Fruit fly (Drosophila melanogaster): ENCODE measurements around the gene ebo.

Gene ebo

dm6 chrX:456959-457358 is 19.4 kb downstream of the ebo start:
- TF ChIP-seq N (GFP tag; optimal IDR thresholded peaks at IDR 0.05) (no peak), lola (GFP tag; optimal IDR thresholded peaks at IDR 0.05) (no peak), h (GFP tag; optimal IDR thresholded peaks at IDR 0.05) (no peak), CG32264 (GFP tag; optimal IDR thresholded peaks at IDR 0.05) (no peak), Mio (GFP tag; optimal IDR thresholded peaks at IDR 0.05) (no peak), woc (GFP tag; optimal IDR thresholded peaks at IDR 0.05) (no peak)

- TF ChIP-seq brk (GFP tag; optimal IDR thresholded peaks at IDR 0.05) = no peak
- no peak for TF ChIP-seq GATAd (GFP tag; optimal IDR thresholded peaks at IDR 0.05)
- no peak for TF ChIP-seq jim (GFP tag; optimal IDR thresholded peaks at IDR 0.05)
- TF ChIP-seq lola (GFP tag; optimal IDR thresholded peaks at IDR 0.05) = no peak
- no peak for TF ChIP-seq h (GFP tag; optimal IDR thresholded peaks at IDR 0.05)
- no peak for TF ChIP-seq dsf (GFP tag; optimal IDR thresholded peaks at IDR 0.05; ENCODE audit: borderline replicate concordance)
- no peak for TF ChIP-seq dl (GFP tag; optimal IDR thresholded peaks at IDR 0.05; ENCODE audit: insufficient read depth in 1 of 2, partially characterized antibody in 2 of 2)
- no peak for TF ChIP-seq dmrt93B (GFP tag; optimal IDR thresholded peaks at IDR 0.05)
- TF ChIP-seq Vsx2 (GFP tag; optimal IDR thresholded peaks at IDR 0.05; ENCODE audit: partially characterized antibody) = no peak
- TF ChIP-seq sv (GFP tag; optimal IDR thresholded peaks at IDR 0.05) = no peak
- TF ChIP-seq rgr (GFP tag; optimal IDR thresholded peaks at IDR 0.05) = no peak
- no peak for TF ChIP-seq Myc (optimal IDR thresholded peaks at IDR 0.05)
- TF ChIP-seq Hnf4 (GFP tag; optimal IDR thresholded peaks at IDR 0.05) = no peak
- TF ChIP-seq woc (GFP tag; optimal IDR thresholded peaks at IDR 0.05) = no peak
- TF ChIP-seq sage (GFP tag; optimal IDR thresholded peaks at IDR 0.05) = no peak
- TF ChIP-seq Abd-B (GFP tag; optimal IDR thresholded peaks at IDR 0.05) = no peak
These were observed 23.7 kb downstream of the ebo start for dm6 chrX:452716-453115.

dm6 chrX:448978-449377 is 27.4 kb downstream of the ebo start:
- no peak for TF ChIP-seq Mio (GFP tag; optimal IDR thresholded peaks at IDR 0.05)
- TF ChIP-seq psq (GFP tag; optimal IDR thresholded peaks at IDR 0.05) = no peak
- TF ChIP-seq tai (GFP tag; optimal IDR thresholded peaks at IDR 0.05) = no peak
- no peak for TF ChIP-seq Vsx2 (GFP tag; optimal IDR thresholded peaks at IDR 0.05; ENCODE audit: partially characterized antibody)
- no peak for TF ChIP-seq lola (GFP tag; optimal IDR thresholded peaks at IDR 0.05)
- TF ChIP-seq ey (GFP tag; optimal IDR thresholded peaks at IDR 0.05) = no peak
- TF ChIP-seq foxo (GFP tag; optimal IDR thresholded peaks at IDR 0.05) = no peak
- no peak for TF ChIP-seq dl (GFP tag; optimal IDR thresholded peaks at IDR 0.05; ENCODE audit: insufficient read depth in 1 of 2, partially characterized antibody in 2 of 2)
- no peak for TF ChIP-seq sage (GFP tag; optimal IDR thresholded peaks at IDR 0.05)

DNA sequence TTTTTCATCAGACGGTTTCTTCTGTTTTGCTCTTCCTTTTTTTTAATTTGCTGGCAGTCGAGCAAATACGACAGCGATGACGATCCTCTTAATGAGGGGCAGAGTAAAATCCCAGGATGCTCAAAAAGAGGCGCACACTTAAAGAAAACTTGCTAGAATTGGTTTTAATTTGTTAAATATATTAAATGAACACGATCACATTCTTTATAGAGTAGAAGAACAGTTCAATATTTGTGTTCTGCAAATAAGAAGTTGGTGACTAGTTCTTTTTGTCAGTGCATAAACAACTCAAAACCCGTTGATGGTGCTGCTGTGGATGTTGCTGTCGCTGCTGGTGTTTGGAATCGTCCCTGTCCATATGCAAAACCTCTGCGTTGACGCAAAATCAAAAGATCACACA is 28.1 kb downstream of the ebo start:
- TF ChIP-seq sage (GFP tag; optimal IDR thresholded peaks at IDR 0.05) = peak; percentile 68
- no peak for TF ChIP-seq Mio (GFP tag; optimal IDR thresholded peaks at IDR 0.05)
- TF ChIP-seq Abd-B (GFP tag; optimal IDR thresholded peaks at IDR 0.05) = no peak
- TF ChIP-seq Rel (GFP tag; optimal IDR thresholded peaks at IDR 0.05) = peak; percentile 38
- TF ChIP-seq Rel (tag; optimal IDR thresholded peaks at IDR 0.05) = peak; percentile 5
- TF ChIP-seq Hnf4 (GFP tag; optimal IDR thresholded peaks at IDR 0.05) = peak; percentile 79
- no peak for TF ChIP-seq pan (optimal IDR thresholded peaks at IDR 0.05)
- peak; percentile 80 for TF ChIP-seq fru (GFP tag; optimal IDR thresholded peaks at IDR 0.05)
- TF ChIP-seq GATAd (GFP tag; optimal IDR thresholded peaks at IDR 0.05) = no peak
- peak; percentile 34 for TF ChIP-seq CG32264 (GFP tag; optimal IDR thresholded peaks at IDR 0.05)
- TF ChIP-seq ey (GFP tag; optimal IDR thresholded peaks at IDR 0.05) = peak; percentile 81
- TF ChIP-seq Hr83 (GFP tag; optimal IDR thresholded peaks at IDR 0.05; ENCODE audit: poor library complexity, severe bottlenecking) = no peak
- no peak for TF ChIP-seq Vsx2 (GFP tag; optimal IDR thresholded peaks at IDR 0.05; ENCODE audit: partially characterized antibody)
- TF ChIP-seq CG9705 (GFP tag; optimal IDR thresholded peaks at IDR 0.05) = peak; percentile 23
- no peak for TF ChIP-seq Hr78 (GFP tag; optimal IDR thresholded peaks at IDR 0.05)
- peak; percentile 71 for TF ChIP-seq psq (GFP tag; optimal IDR thresholded peaks at IDR 0.05)
- TF ChIP-seq tai (GFP tag; optimal IDR thresholded peaks at IDR 0.05) = peak; percentile 69
- TF ChIP-seq N (GFP tag; optimal IDR thresholded peaks at IDR 0.05) = no peak
- TF ChIP-seq Sp1 (GFP tag; optimal IDR thresholded peaks at IDR 0.05) = peak; percentile 79
- TF ChIP-seq h (GFP tag; optimal IDR thresholded peaks at IDR 0.05) = peak; percentile 88
- peak; percentile 79 for TF ChIP-seq OdsH (GFP tag; optimal IDR thresholded peaks at IDR 0.05)
- peak; percentile 20 for TF ChIP-seq dsf (GFP tag; optimal IDR thresholded peaks at IDR 0.05; ENCODE audit: borderline replicate concordance)
- peak; percentile 66 for TF ChIP-seq woc (GFP tag; optimal IDR thresholded peaks at IDR 0.05)
- TF ChIP-seq Jra (GFP tag; optimal IDR thresholded peaks at IDR 0.05) = peak; percentile 11
- peak; percentile 77 for TF ChIP-seq br (GFP tag; optimal IDR thresholded peaks at IDR 0.05)
- no peak for TF ChIP-seq dl (GFP tag; optimal IDR thresholded peaks at IDR 0.05; ENCODE audit: insufficient read depth in 1 of 2, partially characterized antibody in 2 of 2)
- TF ChIP-seq CrebA (GFP tag; optimal IDR thresholded peaks at IDR 0.05; ENCODE audit: borderline replicate concordance) = peak; percentile 37
- peak in 1 of 2 experiments; percentile 86 for TF ChIP-seq foxo (GFP tag; optimal IDR thresholded peaks at IDR 0.05)
- TF ChIP-seq brk (GFP tag; optimal IDR thresholded peaks at IDR 0.05) = peak; percentile 73
- TF ChIP-seq HLH106 (tag; optimal IDR thresholded peaks at IDR 0.05) = peak; percentile 80
- TF ChIP-seq Dfd (GFP tag; optimal IDR thresholded peaks at IDR 0.05) = no peak
- TF ChIP-seq rgr (GFP tag; optimal IDR thresholded peaks at IDR 0.05) = peak; percentile 84
- peak; percentile 59 for TF ChIP-seq dmrt93B (GFP tag; optimal IDR thresholded peaks at IDR 0.05)
